Fruit fly (Drosophila melanogaster) whole organism, embryonic: ENCODE data around the gene CG1965.

ENCODE experiments used
- Atf3 ChIP-seq: fragments of 200-800 bp; sonication (Bioruptor generic); optimal IDR thresholded peaks from 3 replicates; lab custom pipeline; 2016; ENCODE audit warnings: missing biosample characterization, missing genetic modification characterization
- CG10654 ChIP-seq: fragments of 200-800 bp; sonication (Bioruptor generic); optimal IDR thresholded peaks from 2 replicates; lab custom pipeline; 2016; ENCODE audit warnings: missing biosample characterization, missing genetic modification characterization
- CG11398 ChIP-seq: fragments of 200-800 bp; sonication (Bioruptor generic); optimal IDR thresholded peaks from 2 replicates; lab custom pipeline; 2016; ENCODE audit warnings: missing biosample characterization, missing genetic modification characterization
- CG11695 ChIP-seq: fragments of 200-800 bp; sonication (Bioruptor generic); IDR thresholded peaks from 3 replicates; pipeline ENCODE4 v1.3.6; 2022; ENCODE audit warnings: missing biosample characterization, missing genetic modification characterization
- CG11723 ChIP-seq: fragments of 200-800 bp; sonication (Bioruptor generic); optimal IDR thresholded peaks from 2 replicates; lab custom pipeline; 2017; ENCODE audit warnings: missing biosample characterization, mild to moderate bottlenecking, missing genetic modification characterization
- CG13296 ChIP-seq: fragments of 200-800 bp; sonication (Bioruptor generic); optimal IDR thresholded peaks from 3 replicates; lab custom pipeline; 2018; ENCODE audit warnings: missing biosample characterization, mild to moderate bottlenecking, missing genetic modification characterization
- CG13624 ChIP-seq: fragments of 200-800 bp; sonication (Bioruptor generic); optimal IDR thresholded peaks from 2 replicates; lab custom pipeline; 2016; ENCODE audit warnings: missing biosample characterization, missing genetic modification characterization
- CG13894 ChIP-seq: fragments of 200-800 bp; sonication (Bioruptor generic); optimal IDR thresholded peaks from 3 replicates; lab custom pipeline; 2018; ENCODE audit warnings: missing biosample characterization, mild to moderate bottlenecking, missing genetic modification characterization, moderate library complexity
- CG15479 ChIP-seq: fragments of 200-800 bp; sonication (Bioruptor generic); optimal IDR thresholded peaks from 3 replicates; lab custom pipeline; 2019; ENCODE audit warnings: missing biosample characterization, mild to moderate bottlenecking, missing genetic modification characterization, moderate library complexity
- CG17568 ChIP-seq: fragments of 200-800 bp; sonication (Bioruptor generic); optimal IDR thresholded peaks from 2 replicates; lab custom pipeline; 2018; ENCODE audit warnings: missing biosample characterization, mild to moderate bottlenecking, missing genetic modification characterization, moderate library complexity
- CG1792 ChIP-seq: fragments of 200-800 bp; sonication (Bioruptor generic); optimal IDR thresholded peaks from 2 replicates; lab custom pipeline; 2016; ENCODE audit warnings: missing biosample characterization, missing genetic modification characterization
- CG30020 ChIP-seq: fragments of 200-800 bp; optimal IDR thresholded peaks from 2 replicates; lab custom pipeline; 2019; ENCODE audit warnings: missing biosample characterization, mild to moderate bottlenecking, missing genetic modification characterization, moderate library complexity
- CG3065 ChIP-seq: fragments of 200-800 bp; sonication (Bioruptor generic); optimal IDR thresholded peaks from 2 replicates; lab custom pipeline; 2016; ENCODE audit warnings: missing biosample characterization, missing genetic modification characterization
- CG31441 ChIP-seq: fragments of 200-800 bp; sonication (Bioruptor generic); IDR thresholded peaks from 2 replicates; pipeline ENCODE4 v1.3.6; 2022; ENCODE audit warnings: missing biosample characterization, missing genetic modification characterization
- CG32767 ChIP-seq: fragments of 200-800 bp; sonication (Bioruptor generic); IDR thresholded peaks from 2 replicates; pipeline ENCODE4 v1.3.6; 2022; ENCODE audit warnings: missing biosample characterization, missing genetic modification characterization
- CG3995 ChIP-seq: fragments of 200-800 bp; sonication (Bioruptor generic); optimal IDR thresholded peaks from 3 replicates; lab custom pipeline; 2016; ENCODE audit warnings: missing biosample characterization, missing genetic modification characterization
- CG9797 ChIP-seq: fragments of 200-800 bp; sonication (Bioruptor generic); optimal IDR thresholded peaks from 3 replicates; lab custom pipeline; 2018; ENCODE audit warnings: missing biosample characterization, mild to moderate bottlenecking, missing genetic modification characterization
- CG9876 ChIP-seq: fragments of 200-800 bp; sonication (Bioruptor generic); optimal IDR thresholded peaks from 2 replicates; lab custom pipeline; 2016; ENCODE audit warnings: missing biosample characterization, missing genetic modification characterization
- D19B ChIP-seq: fragments of 200-800 bp; sonication (Bioruptor generic); optimal IDR thresholded peaks from 2 replicates; lab custom pipeline; 2017; ENCODE audit warnings: missing biosample characterization, mild to moderate bottlenecking, missing genetic modification characterization
- Dip3 ChIP-seq: fragments of 200-800 bp; sonication (Bioruptor generic); optimal IDR thresholded peaks from 3 replicates; lab custom pipeline; 2016; ENCODE audit warnings: missing biosample characterization, missing genetic modification characterization
- E2f2 ChIP-seq: fragments of 200-800 bp; sonication (Bioruptor generic); IDR thresholded peaks from 2 replicates; pipeline ENCODE4 v1.3.6; 2022; ENCODE audit warnings: missing biosample characterization, missing genetic modification characterization
- ERR ChIP-seq: fragments of 200-800 bp; sonication (Bioruptor generic); optimal IDR thresholded peaks from 2 replicates; lab custom pipeline; 2016; ENCODE audit warnings: missing biosample characterization, missing genetic modification characterization
- Hmr ChIP-seq: fragments of 200-800 bp; sonication (Bioruptor generic); optimal IDR thresholded peaks from 3 replicates; lab custom pipeline; 2017; ENCODE audit warnings: mild to moderate bottlenecking, missing biosample characterization, missing genetic modification reagents, missing genetic modification characterization
- MBD-R2 ChIP-seq: fragments of 200-800 bp; sonication (Bioruptor generic); IDR thresholded peaks from 2 replicates; pipeline ENCODE4 v1.3.6; 2022; ENCODE audit warnings: missing biosample characterization, missing genetic modification characterization
- MTF-1 ChIP-seq: fragments of 200-800 bp; sonication (Bioruptor generic); optimal IDR thresholded peaks from 2 replicates; lab custom pipeline; 2018; ENCODE audit warnings: missing biosample characterization, mild to moderate bottlenecking, missing genetic modification characterization, borderline replicate concordance
- Side ChIP-seq: fragments of 200-800 bp; sonication (Bioruptor generic); optimal IDR thresholded peaks from 2 replicates; lab custom pipeline; 2016; ENCODE audit warnings: missing biosample characterization, missing genetic modification characterization
- Six4 ChIP-seq: fragments of 200-800 bp; sonication (Bioruptor generic); optimal IDR thresholded peaks from 2 replicates; lab custom pipeline; 2016; ENCODE audit warnings: missing biosample characterization, missing genetic modification characterization
- Sry-β ChIP-seq: fragments of 200-800 bp; sonication (Bioruptor generic); optimal IDR thresholded peaks from 2 replicates; lab custom pipeline; 2018; ENCODE audit warnings: missing biosample characterization, mild to moderate bottlenecking, missing genetic modification characterization, moderate library complexity
- Tbp ChIP-seq: fragments of >200 bp; optimal IDR thresholded peaks from 2 replicates; lab custom pipeline; 2018; ENCODE audit warnings: missing biosample characterization, missing genetic modification characterization
- Xbp1 ChIP-seq: fragments of 200-800 bp; sonication (Bioruptor generic); optimal IDR thresholded peaks from 3 replicates; lab custom pipeline; 2016; ENCODE audit warnings: missing biosample characterization, mild to moderate bottlenecking, missing genetic modification characterization
- ab ChIP-seq: fragments of 200-800 bp; sonication (Bioruptor generic); optimal IDR thresholded peaks from 2 replicates; lab custom pipeline; 2016; ENCODE audit warnings: missing biosample characterization, missing genetic modification characterization
- amos ChIP-seq: fragments of 200-800 bp; sonication (Bioruptor generic); IDR thresholded peaks from 2 replicates; pipeline ENCODE4 v1.3.6; 2022; ENCODE audit warnings: missing biosample characterization, missing genetic modification characterization; ENCODE audit not compliant: partially characterized antibody
- aop ChIP-seq: fragments of 200-800 bp; sonication (Bioruptor generic); IDR thresholded peaks from 2 replicates; pipeline ENCODE4 v1.3.6; 2022; ENCODE audit warnings: missing biosample characterization, missing genetic modification characterization
- br ChIP-seq: fragments of >200 bp; optimal IDR thresholded peaks from 2 replicates; lab custom pipeline; 2017
- da ChIP-seq: fragments of 200-800 bp; sonication (Bioruptor generic); optimal IDR thresholded peaks from 2 replicates; lab custom pipeline; 2016; ENCODE audit warnings: missing biosample characterization, missing genetic modification characterization
- dmrt99B ChIP-seq: fragments of 200-800 bp; sonication (Bioruptor generic); optimal IDR thresholded peaks from 2 replicates; lab custom pipeline; 2018; ENCODE audit warnings: missing biosample characterization, mild to moderate bottlenecking, missing genetic modification characterization, moderate library complexity
- exex ChIP-seq: fragments of 200-800 bp; sonication (Bioruptor generic); optimal IDR thresholded peaks from 4 replicates; lab custom pipeline; 2018; ENCODE audit warnings: missing biosample characterization, mild to moderate bottlenecking, missing genetic modification characterization, moderate library complexity
- fd102C ChIP-seq: fragments of 200-800 bp; sonication (Bioruptor generic); optimal IDR thresholded peaks from 2 replicates; lab custom pipeline; 2018; ENCODE audit warnings: missing biosample characterization, mild to moderate bottlenecking, missing genetic modification characterization, moderate library complexity
- fu2 ChIP-seq: fragments of 200-800 bp; sonication (Bioruptor generic); optimal IDR thresholded peaks from 2 replicates; lab custom pipeline; 2016; ENCODE audit warnings: missing biosample characterization, missing genetic modification characterization
- gem ChIP-seq: fragments of 200-800 bp; sonication (Bioruptor generic); optimal IDR thresholded peaks from 2 replicates; lab custom pipeline; 2019; ENCODE audit warnings: missing biosample characterization, mild to moderate bottlenecking, missing genetic modification characterization, moderate library complexity
- kay ChIP-seq: fragments of 200-800 bp; sonication (Bioruptor generic); optimal IDR thresholded peaks from 2 replicates; lab custom pipeline; 2016; ENCODE audit warnings: missing biosample characterization, missing genetic modification characterization
- lov ChIP-seq, 2 experiments: fragments of 200-800 bp in 1 of 2; fragments of >200 bp in 1 of 2; sonication (Bioruptor generic) in 1 of 2; IDR thresholded peaks in 1 of 2; optimal IDR thresholded peaks in 1 of 2; 2 replicates in 1 of 2; 3 replicates in 1 of 2; pipeline versions ENCODE4 v1.3.6 to Lab custom; 2017 to 2022; ENCODE audit warnings: missing biosample characterization in 1 of 2, missing genetic modification characterization in 1 of 2
- maf-S ChIP-seq: fragments of 200-800 bp; sonication (Bioruptor generic); optimal IDR thresholded peaks from 2 replicates; lab custom pipeline; 2016; ENCODE audit warnings: missing biosample characterization, missing genetic modification characterization
- pum ChIP-seq: fragments of 200-800 bp; sonication (Bioruptor generic); optimal IDR thresholded peaks from 2 replicates; lab custom pipeline; 2016; ENCODE audit warnings: missing biosample characterization, missing genetic modification characterization
- pzg ChIP-seq: fragments of 200-800 bp; sonication (Bioruptor generic); optimal IDR thresholded peaks from 3 replicates; lab custom pipeline; 2018; ENCODE audit warnings: missing biosample characterization, mild to moderate bottlenecking, missing genetic modification characterization, moderate library complexity
- ro ChIP-seq: fragments of 200-800 bp; sonication (Bioruptor generic); IDR thresholded peaks from 2 replicates; pipeline ENCODE4 v1.3.6; 2022; ENCODE audit warnings: missing biosample characterization, missing genetic modification characterization
- seq ChIP-seq: fragments of 200-800 bp; sonication (Bioruptor generic); IDR thresholded peaks from 2 replicates; pipeline ENCODE4 v1.3.6; 2022; ENCODE audit warnings: missing biosample characterization, missing genetic modification characterization
- slou ChIP-seq: fragments of 200-800 bp; sonication (Bioruptor generic); optimal IDR thresholded peaks from 3 replicates; lab custom pipeline; 2016; ENCODE audit warnings: missing biosample characterization, missing genetic modification characterization
- ttk ChIP-seq: fragments of 200-800 bp; sonication (Bioruptor generic); IDR thresholded peaks from 2 replicates; pipeline ENCODE4 v2.1.2; 2022; ENCODE audit warnings: missing biosample characterization, missing genetic modification characterization
- wdn ChIP-seq: fragments of 200-800 bp; sonication (Bioruptor generic); IDR thresholded peaks from 2 replicates; pipeline ENCODE4 v1.3.6; 2022; ENCODE audit warnings: missing biosample characterization, missing genetic modification characterization
- zen2 ChIP-seq: fragments of 200-800 bp; sonication (Bioruptor generic); IDR thresholded peaks from 3 replicates; pipeline ENCODE4 v1.3.6; 2022; ENCODE audit warnings: missing biosample characterization, missing genetic modification characterization; ENCODE audit not compliant: partially characterized antibody

Gene CG1965

DNA sequence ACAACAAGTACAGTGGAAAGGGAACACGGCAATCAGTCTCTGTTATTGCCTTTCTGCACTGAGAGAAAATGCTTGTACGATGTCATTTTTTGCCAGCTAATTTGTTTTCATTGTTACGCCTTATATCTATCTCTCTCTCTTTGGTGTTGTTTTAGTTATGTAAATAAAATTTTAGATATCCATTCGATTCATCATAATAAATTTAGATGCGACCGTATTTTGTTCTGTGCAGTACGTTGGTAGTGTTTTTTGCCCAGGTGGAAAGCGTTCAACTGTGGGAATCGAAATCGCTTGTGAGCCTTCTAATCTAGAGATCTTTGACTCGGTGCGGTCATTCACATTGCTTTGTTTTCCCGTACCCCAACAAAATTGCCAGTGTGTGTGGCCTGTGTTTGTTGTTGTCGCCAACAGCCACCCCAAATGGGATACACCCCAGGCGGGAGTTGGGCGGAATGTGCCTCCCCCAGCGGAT lies 8.5 kb downstream of the CG1965 start (continued):
- TF ChIP-seq pum (GFP tag; lab: Kevin White, UChicago) (peak; percentile 81), CG11398 (GFP tag; lab: Kevin White, UChicago) (peak; percentile 83), Six4 (peak; percentile 89), maf-S (GFP tag; lab: Kevin White, UChicago) (peak; percentile 83), wdn (GFP tag; lab: Robert Waterston, UW) (no peak), ab (GFP tag; lab: Kevin White, UChicago) (peak; percentile 71), CG11695 (no peak), slou (GFP tag; lab: Kevin White, UChicago) (peak; percentile 71), zen2 (GFP tag; lab: Robert Waterston, UW) (no peak), Xbp1 (GFP tag; lab: Kevin White, UChicago) (peak; percentile 92), MTF-1 (GFP tag; lab: Kevin White, UChicago) (peak; percentile 70), dmrt99B (tag; lab: Kevin White, UChicago) (peak; percentile 94), Side (GFP tag; lab: Kevin White, UChicago) (peak; percentile 79), CG15479 (GFP tag; lab: Kevin White, UChicago) (no peak), D19B (GFP tag; lab: Kevin White, UChicago) (peak; percentile 75), lov (optimal IDR thresholded peaks at IDR 0.05; lab: Kevin White, UChicago) (no peak), lov (GFP tag; IDR thresholded peaks at IDR 0.05; lab: Robert Waterston, UW) (no peak), CG1792 (GFP tag; lab: Kevin White, UChicago) (peak; percentile 89), CG13624 (GFP tag; lab: Kevin White, UChicago) (peak; percentile 90), exex (tag; lab: Kevin White, UChicago) (peak; percentile 76), CG11723 (GFP tag; lab: Kevin White, UChicago) (peak; percentile 85), CG31441 (GFP tag; lab: Robert Waterston, UW) (no peak), CG10654 (peak; percentile 86), MBD-R2 (GFP tag; lab: Robert Waterston, UW) (no peak), gem (tag; lab: Kevin White, UChicago) (peak; percentile 91), fu2 (GFP tag; lab: Kevin White, UChicago) (peak; percentile 91), CG30020 (tag; lab: Kevin White, UChicago) (peak; percentile 42), fd102C (peak; percentile 38), E2f2 (GFP tag; lab: Robert Waterston, UW) (no peak), CG3065 (GFP tag; lab: Kevin White, UChicago) (peak; percentile 42), CG17568 (GFP tag; lab: Kevin White, UChicago) (peak; percentile 80), Sry-β (GFP tag; lab: Kevin White, UChicago) (peak; percentile 19), seq (GFP tag; lab: Robert Waterston, UW) (no peak), Atf3 (peak; percentile 81), Dip3 (GFP tag; lab: Kevin White, UChicago) (peak; percentile 86), ERR (peak; percentile 92), ttk (GFP tag; lab: Robert Waterston, UW) (no peak), amos (GFP tag; lab: Robert Waterston, UW) (no peak), CG9876 (GFP tag; lab: Kevin White, UChicago) (peak; percentile 83), kay (GFP tag; lab: Kevin White, UChicago) (peak; percentile 71), pzg (peak; percentile 7), br (lab: Kevin White, UChicago) (no peak), aop (no peak), Tbp (GFP tag; lab: Kevin White, UChicago) (no peak), CG32767 (GFP tag; lab: Robert Waterston, UW) (no peak), CG13296 (GFP tag; lab: Kevin White, UChicago) (peak; percentile 88), da (GFP tag; lab: Kevin White, UChicago) (peak; percentile 76), CG9797 (no peak), CG13894 (peak; percentile 87), ro (GFP tag; lab: Robert Waterston, UW) (no peak), Hmr (peak; percentile 92), CG3995 (GFP tag; lab: Kevin White, UChicago) (peak; percentile 70)
